Worm (Caenorhabditis elegans): ENCODE results near the gene F16G10.5.

- TF ChIP-seq snpc-4 (tag; optimal IDR thresholded peaks at IDR 0.05) (no peak), ceh-28 (tag; optimal IDR thresholded peaks at IDR 0.05) (no peak), unc-62 (GFP tag; optimal IDR thresholded peaks at IDR 0.05) (no peak), daf-12 (tag; optimal IDR thresholded peaks at IDR 0.05) (no peak), elt-3 (tag; optimal IDR thresholded peaks at IDR 0.05) (no peak)
These were observed 25.1 kb upstream of the F16G10.5 start, which contains the start of gene F43C11.6 for ce11 chrII:2342004-2342479.

Data from whole organism, L3 larva.